Worm (Caenorhabditis elegans) whole organism, L4/young adult: ENCODE data around the gene scl-27.

ENCODE experiments used
- W03F9.2 ChIP-seq: fragments of 150-350 bp; optimal IDR thresholded peaks from 2 replicates; lab custom pipeline; 2014; ENCODE audit warnings: missing biosample characterization, missing genetic modification characterization
- him-1 ChIP-seq: sonication (generic microtip); optimal IDR thresholded peaks from 2 replicates; lab custom pipeline; 2016; ENCODE audit warnings: missing genotype, missing genetic modification reagents, missing genetic modification characterization, missing compliant biosample characterization

ce11 chrV:356959-357702 lies 42.7 kb upstream of the scl-27 start:
- TF ChIP-seq him-1 (tag; lab: Kevin White, UChicago) (no peak), W03F9.2 (tag; lab: Kevin White, UChicago) (no peak)
